Fruit fly (Drosophila melanogaster): ENCODE measurements around the gene Cp36.

Cp36 gene

dm6 chrX:8476817-8477216 is 2.3 kb upstream of the Cp36 start, which contains the start of gene Cp7Fc:
Gene Cp7Fc (plus strand): TSS chrX:8477117.
- no peak for TF ChIP-seq usp (GFP tag; optimal IDR thresholded peaks at IDR 0.05)
- TF ChIP-seq sv (GFP tag; optimal IDR thresholded peaks at IDR 0.05), result no peak
- no peak for TF ChIP-seq jim (GFP tag; optimal IDR thresholded peaks at IDR 0.05)
- TF ChIP-seq Jra (GFP tag; optimal IDR thresholded peaks at IDR 0.05), result no peak
- no peak for TF ChIP-seq HLH106 (tag; optimal IDR thresholded peaks at IDR 0.05)
- TF ChIP-seq Sp1 (GFP tag; optimal IDR thresholded peaks at IDR 0.05), result no peak
- TF ChIP-seq sage (GFP tag; optimal IDR thresholded peaks at IDR 0.05), result no peak
- TF ChIP-seq Hnf4 (GFP tag; optimal IDR thresholded peaks at IDR 0.05), result no peak
- no peak for TF ChIP-seq brk (GFP tag; optimal IDR thresholded peaks at IDR 0.05)
- TF ChIP-seq Abd-B (GFP tag; optimal IDR thresholded peaks at IDR 0.05), result no peak
- no peak for TF ChIP-seq ey (GFP tag; optimal IDR thresholded peaks at IDR 0.05)
- TF ChIP-seq Myc (optimal IDR thresholded peaks at IDR 0.05), result no peak
- TF ChIP-seq pan (optimal IDR thresholded peaks at IDR 0.05), result no peak
- TF ChIP-seq Hr78 (GFP tag; optimal IDR thresholded peaks at IDR 0.05), result no peak
- TF ChIP-seq CrebA (GFP tag; optimal IDR thresholded peaks at IDR 0.05; ENCODE audit: borderline replicate concordance), result no peak
- no peak for TF ChIP-seq CG32264 (GFP tag; optimal IDR thresholded peaks at IDR 0.05)
- no peak for TF ChIP-seq GATAd (GFP tag; optimal IDR thresholded peaks at IDR 0.05)
- TF ChIP-seq rgr (GFP tag; optimal IDR thresholded peaks at IDR 0.05), result no peak
- no peak for TF ChIP-seq Vsx2 (GFP tag; optimal IDR thresholded peaks at IDR 0.05; ENCODE audit: partially characterized antibody)
- no peak for TF ChIP-seq br (GFP tag; optimal IDR thresholded peaks at IDR 0.05)

dm6 chrX:8481462-8481861 is 2.3 kb downstream of the Cp36 start, which contains the start of gene Cp38:
Gene Cp38 (plus strand): TSS chrX:8481837.
- TF ChIP-seq CG9705 (GFP tag; optimal IDR thresholded peaks at IDR 0.05), result no peak
- TF ChIP-seq tai (GFP tag; optimal IDR thresholded peaks at IDR 0.05), result no peak
- TF ChIP-seq Myc (optimal IDR thresholded peaks at IDR 0.05), result no peak
- no peak for TF ChIP-seq CrebA (GFP tag; optimal IDR thresholded peaks at IDR 0.05; ENCODE audit: borderline replicate concordance)
- TF ChIP-seq usp (GFP tag; optimal IDR thresholded peaks at IDR 0.05), result no peak
- no peak for TF ChIP-seq Abd-B (GFP tag; optimal IDR thresholded peaks at IDR 0.05)
- TF ChIP-seq Vsx2 (GFP tag; optimal IDR thresholded peaks at IDR 0.05; ENCODE audit: partially characterized antibody), result no peak
- no peak for TF ChIP-seq rgr (GFP tag; optimal IDR thresholded peaks at IDR 0.05)
- TF ChIP-seq ey (GFP tag; optimal IDR thresholded peaks at IDR 0.05), result no peak
- TF ChIP-seq Hnf4 (GFP tag; optimal IDR thresholded peaks at IDR 0.05), result no peak
- no peak for TF ChIP-seq dmrt93B (GFP tag; optimal IDR thresholded peaks at IDR 0.05)
- TF ChIP-seq br (GFP tag; optimal IDR thresholded peaks at IDR 0.05), result no peak

- TF ChIP-seq dsf (GFP tag; optimal IDR thresholded peaks at IDR 0.05; ENCODE audit: borderline replicate concordance) (no peak), woc (GFP tag; optimal IDR thresholded peaks at IDR 0.05) (no peak), dl (GFP tag; optimal IDR thresholded peaks at IDR 0.05; ENCODE audit: insufficient read depth in 1 of 2, partially characterized antibody in 2 of 2) (no peak), sv (GFP tag; optimal IDR thresholded peaks at IDR 0.05) (no peak), brk (GFP tag; optimal IDR thresholded peaks at IDR 0.05) (no peak), rgr (GFP tag; optimal IDR thresholded peaks at IDR 0.05) (no peak), h (GFP tag; optimal IDR thresholded peaks at IDR 0.05) (no peak), Hr78 (GFP tag; optimal IDR thresholded peaks at IDR 0.05) (no peak), Rel (GFP tag; optimal IDR thresholded peaks at IDR 0.05) (no peak), Rel (tag; optimal IDR thresholded peaks at IDR 0.05) (no peak), pan (optimal IDR thresholded peaks at IDR 0.05) (no peak), Sp1 (GFP tag; optimal IDR thresholded peaks at IDR 0.05) (no peak), GATAd (GFP tag; optimal IDR thresholded peaks at IDR 0.05) (no peak), Jra (GFP tag; optimal IDR thresholded peaks at IDR 0.05) (no peak), Myc (optimal IDR thresholded peaks at IDR 0.05) (no peak), CG9705 (GFP tag; optimal IDR thresholded peaks at IDR 0.05) (no peak), CrebA (GFP tag; optimal IDR thresholded peaks at IDR 0.05; ENCODE audit: borderline replicate concordance) (no peak)
These were observed 4.6 kb downstream of the Cp36 start, which contains the start of gene CG33223 for dm6 chrX:8483671-8484070. Gene CG33223 (minus strand): TSS chrX:8483885.

dm6 chrX:8484778-8485177 is 5.7 kb downstream of the Cp36 start:
- TF ChIP-seq dmrt93B (GFP tag; optimal IDR thresholded peaks at IDR 0.05) (no peak), Hr83 (GFP tag; optimal IDR thresholded peaks at IDR 0.05; ENCODE audit: poor library complexity, severe bottlenecking) (no peak), psq (GFP tag; optimal IDR thresholded peaks at IDR 0.05) (no peak), jim (GFP tag; optimal IDR thresholded peaks at IDR 0.05) (no peak), N (GFP tag; optimal IDR thresholded peaks at IDR 0.05) (no peak), usp (GFP tag; optimal IDR thresholded peaks at IDR 0.05) (no peak), Mio (GFP tag; optimal IDR thresholded peaks at IDR 0.05) (no peak), woc (GFP tag; optimal IDR thresholded peaks at IDR 0.05) (no peak), Vsx2 (GFP tag; optimal IDR thresholded peaks at IDR 0.05; ENCODE audit: partially characterized antibody) (no peak), Rel (GFP tag; optimal IDR thresholded peaks at IDR 0.05) (no peak), Rel (tag; optimal IDR thresholded peaks at IDR 0.05) (no peak)
